Worm (Caenorhabditis elegans): Measurements from ENCODE around the gene ech-3.

- no peak for TF ChIP-seq W03F9.2 (tag; optimal IDR thresholded peaks at IDR 0.05)
- TF ChIP-seq him-1 (tag; optimal IDR thresholded peaks at IDR 0.05): no peak
- no peak for TF ChIP-seq dao-5 (tag; optimal IDR thresholded peaks at IDR 0.05)
Observed at ce11 chrV:8067800-8068199, 45.8 kb downstream of the ech-3 start, which contains the start of gene str-140.

All from whole organism, L4/young adult.